Fruit fly (Drosophila melanogaster): ENCODE results near the gene CG31468.

The CG31468 gene

DNA sequence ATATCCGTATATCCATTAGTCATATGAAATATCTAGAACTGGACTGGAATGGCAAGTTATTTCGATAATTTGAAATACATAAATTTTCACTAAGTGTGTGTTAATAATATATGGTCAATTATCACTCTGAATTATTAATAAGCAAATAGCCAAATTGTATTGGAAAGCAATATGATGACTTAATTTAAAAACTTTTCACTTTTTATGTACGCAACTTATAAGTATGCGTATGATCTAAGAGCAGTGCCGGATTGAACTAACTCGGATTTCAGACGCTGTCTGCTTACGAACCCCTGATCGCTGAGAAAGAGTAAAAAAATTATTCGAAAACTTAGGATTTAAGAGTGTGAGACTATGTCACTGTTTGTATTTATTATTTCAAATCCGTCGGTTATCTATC lies 21.4 kb upstream of the CG31468 start, which contains the start of gene CG10232:
TSS of gene CG10232 (minus strand) at position 101 of the 400 bp plus-strand sequence.
- TF ChIP-seq br (GFP tag; optimal IDR thresholded peaks at IDR 0.05) (no peak), Hnf4 (GFP tag; optimal IDR thresholded peaks at IDR 0.05) (no peak), Vsx2 (GFP tag; optimal IDR thresholded peaks at IDR 0.05; ENCODE audit: partially characterized antibody) (no peak), jim (GFP tag; optimal IDR thresholded peaks at IDR 0.05) (no peak), N (GFP tag; optimal IDR thresholded peaks at IDR 0.05) (no peak), HLH106 (tag; optimal IDR thresholded peaks at IDR 0.05) (no peak), Myc (optimal IDR thresholded peaks at IDR 0.05) (no peak), Dfd (GFP tag; optimal IDR thresholded peaks at IDR 0.05) (no peak), CrebA (GFP tag; optimal IDR thresholded peaks at IDR 0.05; ENCODE audit: borderline replicate concordance) (no peak), Abd-B (GFP tag; optimal IDR thresholded peaks at IDR 0.05) (no peak), h (GFP tag; optimal IDR thresholded peaks at IDR 0.05) (no peak), Rel (GFP tag; optimal IDR thresholded peaks at IDR 0.05) (no peak), Rel (tag; optimal IDR thresholded peaks at IDR 0.05) (no peak), Dif (GFP tag; optimal IDR thresholded peaks at IDR 0.05; ENCODE audit: partially characterized antibody) (no peak), usp (GFP tag; optimal IDR thresholded peaks at IDR 0.05) (no peak), sage (GFP tag; optimal IDR thresholded peaks at IDR 0.05) (no peak)

DNA sequence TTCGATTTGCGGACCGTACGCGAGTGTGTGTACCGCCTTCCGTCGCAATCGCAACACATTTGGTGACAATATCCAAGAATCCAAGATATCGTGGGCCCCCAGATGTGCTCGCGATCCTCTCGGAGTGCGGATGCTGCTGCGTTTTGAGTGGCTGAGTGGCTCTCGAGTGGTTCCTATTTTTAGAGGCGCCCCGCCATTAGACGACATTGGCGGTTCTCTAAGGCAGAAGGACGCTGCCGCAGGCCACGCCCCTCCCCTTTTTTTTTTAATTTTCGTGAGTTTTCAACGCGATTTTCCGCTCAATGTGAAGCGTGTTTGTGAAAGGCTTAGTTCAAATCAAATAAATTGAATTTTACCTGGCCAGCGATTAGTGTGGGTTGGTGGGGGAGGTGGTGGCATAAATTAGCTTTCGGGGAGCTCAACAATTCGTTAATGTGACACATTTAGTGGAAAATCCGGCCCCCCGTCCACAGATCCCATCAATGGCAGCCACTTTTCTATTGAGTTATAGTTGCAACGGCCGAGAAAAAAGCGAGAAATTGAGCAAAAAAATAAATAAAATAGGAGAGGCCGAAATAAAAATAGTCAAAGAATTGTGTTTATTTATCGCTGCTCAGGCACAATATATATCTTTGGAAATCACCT lies 18.3 kb upstream of the CG31468 start, which contains the start of gene nau:
TSS of gene nau (minus strand) at position 61 of the 645 bp plus-strand sequence.
- no peak for TF ChIP-seq dmrt93B (GFP tag; optimal IDR thresholded peaks at IDR 0.05)
- no peak for TF ChIP-seq Myc (optimal IDR thresholded peaks at IDR 0.05)
- TF ChIP-seq Vsx2 (GFP tag; optimal IDR thresholded peaks at IDR 0.05; ENCODE audit: partially characterized antibody), result no peak
- TF ChIP-seq CrebA (GFP tag; optimal IDR thresholded peaks at IDR 0.05; ENCODE audit: borderline replicate concordance), result no peak
- no peak for TF ChIP-seq foxo (GFP tag; optimal IDR thresholded peaks at IDR 0.05)
- no peak for TF ChIP-seq h (GFP tag; optimal IDR thresholded peaks at IDR 0.05)
- TF ChIP-seq Hr83 (GFP tag; optimal IDR thresholded peaks at IDR 0.05; ENCODE audit: poor library complexity, severe bottlenecking), result no peak
- TF ChIP-seq brk (GFP tag; optimal IDR thresholded peaks at IDR 0.05), result no peak
- TF ChIP-seq tai (GFP tag; optimal IDR thresholded peaks at IDR 0.05), result no peak
- TF ChIP-seq woc (GFP tag; optimal IDR thresholded peaks at IDR 0.05), result no peak
- TF ChIP-seq Dfd (GFP tag; optimal IDR thresholded peaks at IDR 0.05), result no peak
- TF ChIP-seq OdsH (GFP tag; optimal IDR thresholded peaks at IDR 0.05), result no peak
- TF ChIP-seq Dif (GFP tag; optimal IDR thresholded peaks at IDR 0.05; ENCODE audit: partially characterized antibody), result no peak
- TF ChIP-seq GATAd (GFP tag; optimal IDR thresholded peaks at IDR 0.05), result no peak
- TF ChIP-seq psq (GFP tag; optimal IDR thresholded peaks at IDR 0.05), result no peak
- TF ChIP-seq N (GFP tag; optimal IDR thresholded peaks at IDR 0.05), result no peak
- TF ChIP-seq jim (GFP tag; optimal IDR thresholded peaks at IDR 0.05), result no peak
- TF ChIP-seq sv (GFP tag; optimal IDR thresholded peaks at IDR 0.05), result no peak

DNA sequence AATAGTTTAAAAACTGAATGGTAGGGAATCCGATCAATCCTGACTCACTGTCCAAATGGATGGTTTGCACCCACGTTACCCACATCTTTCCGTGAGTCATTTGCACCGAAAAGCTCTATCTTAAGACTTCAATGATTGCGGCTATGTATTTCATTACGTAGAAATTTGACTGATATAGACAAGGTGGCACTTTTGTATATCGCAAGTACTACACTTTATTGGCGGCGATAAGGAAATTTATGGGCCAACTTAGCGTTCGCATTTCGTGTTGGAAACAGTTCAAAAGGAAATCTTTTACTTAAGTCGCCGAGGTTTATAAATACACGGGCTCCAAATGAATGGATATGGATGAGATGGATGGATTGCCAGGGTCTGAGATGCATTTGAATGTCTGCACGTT lies 14.7 kb upstream of the CG31468 start:
- peak; percentile 84 for TF ChIP-seq CrebA (GFP tag; optimal IDR thresholded peaks at IDR 0.05; ENCODE audit: borderline replicate concordance)
- TF ChIP-seq dl (GFP tag; optimal IDR thresholded peaks at IDR 0.05; ENCODE audit: insufficient read depth in 1 of 2, partially characterized antibody in 2 of 2), result no peak

DNA sequence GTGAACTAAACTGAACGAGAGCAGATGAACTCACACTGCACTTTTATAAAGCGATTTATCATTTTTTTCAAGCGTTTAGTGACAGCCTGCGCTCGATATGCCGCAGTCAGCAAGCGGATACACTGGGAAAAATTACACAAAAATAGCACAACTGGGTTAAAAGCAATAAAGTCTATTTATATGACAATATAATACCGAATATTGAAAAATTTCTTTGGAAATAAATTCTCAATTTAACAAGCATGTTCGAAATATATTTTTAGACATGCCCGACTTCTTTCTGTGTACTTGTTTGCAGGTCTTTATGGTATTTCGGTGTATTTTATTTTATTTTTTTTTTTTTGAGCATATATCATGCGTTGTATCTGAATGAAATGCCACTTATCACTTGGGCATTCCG lies 13.7 kb upstream of the CG31468 start:
- TF ChIP-seq sv (GFP tag; optimal IDR thresholded peaks at IDR 0.05) (peak; percentile 45), tai (GFP tag; optimal IDR thresholded peaks at IDR 0.05) (peak; percentile 76), Hr83 (GFP tag; optimal IDR thresholded peaks at IDR 0.05; ENCODE audit: poor library complexity, severe bottlenecking) (no peak), rgr (GFP tag; optimal IDR thresholded peaks at IDR 0.05) (peak; percentile 87), CG32264 (GFP tag; optimal IDR thresholded peaks at IDR 0.05) (peak; percentile 61), woc (GFP tag; optimal IDR thresholded peaks at IDR 0.05) (peak; percentile 65), Jra (GFP tag; optimal IDR thresholded peaks at IDR 0.05) (peak; percentile 83), Sp1 (GFP tag; optimal IDR thresholded peaks at IDR 0.05) (peak; percentile 86), OdsH (GFP tag; optimal IDR thresholded peaks at IDR 0.05) (peak; percentile 88), jim (GFP tag; optimal IDR thresholded peaks at IDR 0.05) (no peak), dl (GFP tag; optimal IDR thresholded peaks at IDR 0.05; ENCODE audit: insufficient read depth in 1 of 2, partially characterized antibody in 2 of 2) (no peak), Abd-B (GFP tag; optimal IDR thresholded peaks at IDR 0.05) (no peak), CG9705 (GFP tag; optimal IDR thresholded peaks at IDR 0.05) (peak; percentile 74), pan (optimal IDR thresholded peaks at IDR 0.05) (no peak), GATAd (GFP tag; optimal IDR thresholded peaks at IDR 0.05) (no peak), HLH106 (tag; optimal IDR thresholded peaks at IDR 0.05) (peak; percentile 78), fru (GFP tag; optimal IDR thresholded peaks at IDR 0.05) (peak; percentile 87), CrebA (GFP tag; optimal IDR thresholded peaks at IDR 0.05; ENCODE audit: borderline replicate concordance) (no peak), lola (GFP tag; optimal IDR thresholded peaks at IDR 0.05) (no peak), sage (GFP tag; optimal IDR thresholded peaks at IDR 0.05) (peak; percentile 65), Dfd (GFP tag; optimal IDR thresholded peaks at IDR 0.05) (no peak), Vsx2 (GFP tag; optimal IDR thresholded peaks at IDR 0.05; ENCODE audit: partially characterized antibody) (no peak), Hnf4 (GFP tag; optimal IDR thresholded peaks at IDR 0.05) (peak; percentile 91), Rel (GFP tag; optimal IDR thresholded peaks at IDR 0.05) (peak; percentile 22), Rel (tag; optimal IDR thresholded peaks at IDR 0.05) (peak; percentile 21), Myc (optimal IDR thresholded peaks at IDR 0.05) (no peak), dsf (GFP tag; optimal IDR thresholded peaks at IDR 0.05; ENCODE audit: borderline replicate concordance) (peak; percentile 37), psq (GFP tag; optimal IDR thresholded peaks at IDR 0.05) (peak; percentile 76), ey (GFP tag; optimal IDR thresholded peaks at IDR 0.05) (peak; percentile 86), Mio (GFP tag; optimal IDR thresholded peaks at IDR 0.05) (peak; percentile 10), N (GFP tag; optimal IDR thresholded peaks at IDR 0.05) (no peak), brk (GFP tag; optimal IDR thresholded peaks at IDR 0.05) (peak; percentile 72), dmrt93B (GFP tag; optimal IDR thresholded peaks at IDR 0.05) (peak; percentile 75), h (GFP tag; optimal IDR thresholded peaks at IDR 0.05) (peak; percentile 90), usp (GFP tag; optimal IDR thresholded peaks at IDR 0.05) (no peak), foxo (GFP tag; optimal IDR thresholded peaks at IDR 0.05) (peak; percentile 55 to 88)
